Worm (Caenorhabditis elegans): ENCODE measurements around the gene F54D10.4.

- TF ChIP-seq ama-1 (optimal IDR thresholded peaks at IDR 0.05): no peak
- TF ChIP-seq aly-1 (tag; optimal IDR thresholded peaks at IDR 0.05): no peak
- no peak for TF ChIP-seq flt-1 (GFP tag; IDR thresholded peaks at IDR 0.05)
- no peak for TF ChIP-seq ceh-36 (tag; optimal IDR thresholded peaks at IDR 0.05)
Observed at ce11 chrII:3779463-3779862, 27.4 kb downstream of the F54D10.4 start, which contains the start of gene T24E12.11.

Data from whole organism, early embryonic.